Worm (Caenorhabditis elegans): Measurements from ENCODE around the gene R144.10.

R144.10 gene

ce11 chrIII:5013915-5014346, 11.8 kb upstream of the R144.10 start (continued):
- no peak for TF ChIP-seq ccch-3 (GFP tag; optimal IDR thresholded peaks at IDR 0.05)
- peak; percentile 58 for TF ChIP-seq gei-17 (GFP tag; optimal IDR thresholded peaks at IDR 0.05)
- no peak for TF ChIP-seq ets-4 (GFP tag; optimal IDR thresholded peaks at IDR 0.05)
- TF ChIP-seq ceh-40 (GFP tag; IDR thresholded peaks at IDR 0.05) = 0 out of 2 replicates have a peak, but pooled peaks have one; percentile 48
- no peak for TF ChIP-seq hrde-1 (tag; optimal IDR thresholded peaks at IDR 0.05; ENCODE audit: borderline replicate concordance)
- no peak for TF ChIP-seq xnd-1 (tag; optimal IDR thresholded peaks at IDR 0.05)
- no peak for TF ChIP-seq ztf-22 (GFP tag; optimal IDR thresholded peaks at IDR 0.05)
- no peak; the same call in 1 of the 2 replicates for TF ChIP-seq C06A6.2 (GFP tag; conservative IDR thresholded peaks at IDR 0.05)
- no peak for TF ChIP-seq Y95B8A.8 (GFP tag; IDR thresholded peaks at IDR 0.05)
- TF ChIP-seq ZK185.1 (tag; optimal IDR thresholded peaks at IDR 0.05; ENCODE audit: poor library complexity, severe bottlenecking) = peak; percentile 86
- TF ChIP-seq hlh-26 (GFP tag; conservative IDR thresholded peaks at IDR 0.05) = no peak
- TF ChIP-seq lin-26 (GFP tag; IDR thresholded peaks at IDR 0.05) = no peak
- TF ChIP-seq nhr-80 (tag; optimal IDR thresholded peaks at IDR 0.05) = peak; percentile 84
- no peak for TF ChIP-seq Y53F4B.3 (GFP tag; IDR thresholded peaks at IDR 0.05)
- no peak for TF ChIP-seq sptf-2 (GFP tag; optimal IDR thresholded peaks at IDR 0.05)
- TF ChIP-seq K12H6.12 (tag; optimal IDR thresholded peaks at IDR 0.05) = peak; percentile 92
- no peak for TF ChIP-seq efl-1 (GFP tag; optimal IDR thresholded peaks at IDR 0.05)
- peak; percentile 86 for TF ChIP-seq attf-5 (GFP tag; optimal IDR thresholded peaks at IDR 0.05)

- TF ChIP-seq hlh-12 (tag; optimal IDR thresholded peaks at IDR 0.05) = no peak
- TF ChIP-seq dpff-1 (tag; optimal IDR thresholded peaks at IDR 0.05) = no peak
- TF ChIP-seq nfyb-1 (GFP tag; IDR thresholded peaks at IDR 0.05) = no peak
- no peak for TF ChIP-seq ztf-3 (GFP tag; optimal IDR thresholded peaks at IDR 0.05)
- no peak for TF ChIP-seq madf-10 (tag; optimal IDR thresholded peaks at IDR 0.05)
- no peak for TF ChIP-seq xnd-1 (tag; optimal IDR thresholded peaks at IDR 0.05)
- no peak for TF ChIP-seq ztf-25 (GFP tag; IDR thresholded peaks at IDR 0.05)
- TF ChIP-seq Y95B8A.8 (GFP tag; IDR thresholded peaks at IDR 0.05) = no peak
- TF ChIP-seq efl-1 (GFP tag; optimal IDR thresholded peaks at IDR 0.05) = no peak
- no peak for TF ChIP-seq nhr-80 (tag; optimal IDR thresholded peaks at IDR 0.05)
- no peak for TF ChIP-seq ZK185.1 (tag; optimal IDR thresholded peaks at IDR 0.05; ENCODE audit: poor library complexity, severe bottlenecking)
- no peak for TF ChIP-seq nhr-90 (tag; optimal IDR thresholded peaks at IDR 0.05)
- TF ChIP-seq K11D2.4 (GFP tag; IDR thresholded peaks at IDR 0.05) = no peak
- no peak for TF ChIP-seq Y56A3A.18 (GFP tag; IDR thresholded peaks at IDR 0.05)
- no peak for TF ChIP-seq mes-4 (tag; optimal IDR thresholded peaks at IDR 0.05)
- TF ChIP-seq tlf-1 (GFP tag; optimal IDR thresholded peaks at IDR 0.05) = no peak
- TF ChIP-seq nhr-179 (tag; optimal IDR thresholded peaks at IDR 0.05) = no peak
Measured at ce11 chrIII:5012460-5012859, 10.3 kb upstream of the R144.10 start.

ce11 chrIII:5010723-5011122, 8.6 kb upstream of the R144.10 start:
- TF ChIP-seq attf-5 (GFP tag; optimal IDR thresholded peaks at IDR 0.05) (no peak), mcd-1 (GFP tag; IDR thresholded peaks at IDR 0.05) (no peak)

DNA sequence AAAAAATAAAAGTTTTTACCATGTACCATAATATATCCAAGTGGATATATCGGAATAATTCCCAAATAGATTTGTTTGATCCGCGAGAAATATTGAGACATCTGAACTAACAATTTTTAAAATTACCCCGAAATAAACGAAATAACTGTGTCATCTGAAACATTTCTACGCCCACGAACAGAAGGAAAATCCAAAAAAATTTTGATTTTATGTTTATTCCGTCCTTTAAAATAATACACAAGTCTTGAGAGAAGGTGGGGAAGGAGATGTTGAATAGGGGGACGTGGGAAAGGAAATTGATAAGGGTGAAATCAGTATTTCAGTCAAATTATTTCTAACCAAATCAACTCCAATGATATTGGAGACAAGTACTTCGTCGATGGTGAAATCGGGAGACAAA, 6.6 kb upstream of the R144.10 start, which contains the start of gene R144.11:
TSS of gene R144.11 (minus strand) at position 101 of the 400 bp plus-strand sequence.
- 0 out of 2 replicates have a peak, but pooled peaks have one; percentile 11 for TF ChIP-seq B0336.3 (GFP tag; IDR thresholded peaks at IDR 0.05)
- no peak for TF ChIP-seq nhr-80 (tag; optimal IDR thresholded peaks at IDR 0.05)
- no peak for TF ChIP-seq snpc-1.3 (tag; optimal IDR thresholded peaks at IDR 0.05; ENCODE audit: insufficient read depth)
- TF ChIP-seq hmg-1.2 (GFP tag; IDR thresholded peaks at IDR 0.05) = no peak
- TF ChIP-seq lin-35 (GFP tag; optimal IDR thresholded peaks at IDR 0.05) = no peak
- TF ChIP-seq bed-1 (GFP tag; IDR thresholded peaks at IDR 0.05) = 0 out of 2 replicates have a peak, but pooled peaks have one; percentile 30
- TF ChIP-seq ceh-27 (GFP tag; optimal IDR thresholded peaks at IDR 0.05) = no peak
- no peak for TF ChIP-seq C06A6.2 (GFP tag; conservative IDR thresholded peaks at IDR 0.05)
- no peak for TF ChIP-seq rpc-1 (optimal IDR thresholded peaks at IDR 0.05)
- TF ChIP-seq rpc-1 (tag; optimal IDR thresholded peaks at IDR 0.05) = no peak
- TF ChIP-seq F49E8.2 (tag; optimal IDR thresholded peaks at IDR 0.05; ENCODE audit: insufficient read depth) = no peak
- no peak for TF ChIP-seq sdz-38 (tag; optimal IDR thresholded peaks at IDR 0.05)
- TF ChIP-seq Y95B8A.8 (GFP tag; IDR thresholded peaks at IDR 0.05) = no peak
- no peak for TF ChIP-seq dpl-1 (GFP tag; optimal IDR thresholded peaks at IDR 0.05)
- no peak for TF ChIP-seq mes-4 (tag; optimal IDR thresholded peaks at IDR 0.05)
- TF ChIP-seq madf-6 (GFP tag; IDR thresholded peaks at IDR 0.05) = 0 out of 2 replicates have a peak, but pooled peaks have one; percentile 7

All from whole organism, young adult.